Worm (Caenorhabditis elegans): Measurements from ENCODE around the gene Y38E10A.35.
"Not testable (repeated sequence)": the region's sequence is repeated elsewhere in the genome, so short reads cannot be mapped to it uniquely, and the experiment has no call there.

Y38E10A.35 gene

DNA sequence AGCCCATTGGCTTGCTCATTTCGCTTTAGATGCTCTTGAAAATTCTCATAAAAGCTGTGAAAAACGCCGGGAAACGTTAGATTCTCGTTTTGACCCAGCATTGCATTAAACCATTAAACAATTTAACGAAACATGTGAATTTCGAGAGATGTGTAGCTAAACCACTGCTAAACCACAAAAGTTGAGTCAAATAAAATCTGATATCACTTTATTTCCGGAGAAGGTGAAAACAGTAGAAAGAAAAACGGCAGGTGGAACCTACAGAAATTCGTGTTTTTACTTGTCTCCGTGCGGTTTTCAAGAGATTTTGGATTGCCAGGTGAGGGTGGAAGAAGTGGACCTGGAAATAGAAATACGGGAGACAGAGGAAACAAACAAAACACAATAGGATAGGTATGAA, 28.1 kb downstream of the Y38E10A.35 start, which contains the start of gene F49C5.9:
Gene F49C5.9, minus strand, starts transcription at position 101 of the 400 bp plus-strand sequence.
- no peak for TF ChIP-seq nhr-20 (tag; optimal IDR thresholded peaks at IDR 0.05)

DNA sequence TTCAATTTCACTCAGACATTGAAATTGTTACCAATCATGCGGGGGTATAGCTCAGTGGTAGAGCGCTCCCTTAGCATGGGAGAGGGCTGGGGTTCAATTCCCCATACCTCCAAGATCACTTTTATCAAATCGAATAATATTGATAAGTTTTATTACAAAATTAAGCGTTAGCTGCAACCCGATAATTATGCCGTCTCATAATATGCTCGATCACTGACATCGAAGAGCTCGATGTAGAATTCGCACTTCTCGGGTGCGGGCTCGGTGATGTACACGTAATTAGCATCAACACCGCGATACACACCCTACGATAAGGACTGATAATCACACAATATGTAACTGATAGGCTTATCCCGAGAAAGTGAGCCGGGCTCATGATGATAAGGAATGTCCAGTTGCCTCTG, 30.1 kb downstream of the Y38E10A.35 start:
- TF ChIP-seq hlh-4 (tag; optimal IDR thresholded peaks at IDR 0.05) (no peak), elt-2 (tag; optimal IDR thresholded peaks at IDR 0.05) (peak; percentile 56), nhr-76 (tag; optimal IDR thresholded peaks at IDR 0.05) (no peak), unc-130 (tag; optimal IDR thresholded peaks at IDR 0.05) (no peak)

DNA sequence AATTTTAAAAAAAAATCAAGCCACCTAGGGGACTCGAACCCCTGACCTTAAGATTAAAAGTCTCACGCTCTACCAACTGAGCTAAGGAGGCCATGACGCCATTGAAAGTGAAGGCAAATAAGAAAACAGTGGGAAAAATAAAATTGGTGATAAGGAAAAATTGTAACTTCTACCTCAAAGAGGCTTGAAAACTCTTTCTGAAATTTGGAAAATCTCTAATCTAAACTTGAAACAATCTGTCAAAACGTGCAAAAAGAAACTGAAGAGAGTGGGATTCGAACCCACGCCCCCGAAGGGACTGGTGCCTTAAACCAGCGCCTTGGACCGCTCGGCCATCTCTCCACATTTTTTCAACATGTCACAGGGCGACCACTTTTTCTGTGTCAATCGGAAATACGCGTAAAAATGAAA, 31.0 kb downstream of the Y38E10A.35 start:
- TF ChIP-seq elt-2 (tag; optimal IDR thresholded peaks at IDR 0.05) (peak; percentile 24), lin-35 (GFP tag; optimal IDR thresholded peaks at IDR 0.05) (peak in 1 of 2 experiments; percentile 31), C16A3.4 (tag; optimal IDR thresholded peaks at IDR 0.05) (peak; percentile 7), efl-1 (optimal IDR thresholded peaks at IDR 0.05) (peak in 1 of 2 experiments; percentile 2), efl-1 (GFP tag; optimal IDR thresholded peaks at IDR 0.05 in 1 of 2) (peak in 1 of 2 experiments; percentile 82), nhr-47 (tag; optimal IDR thresholded peaks at IDR 0.05) (peak; percentile 15), nhr-19 (GFP tag; conservative IDR thresholded peaks at IDR 0.05) (0 out of 2 replicates have a peak, but pooled peaks have one; percentile 11), nhr-71 (tag; optimal IDR thresholded peaks at IDR 0.05) (peak; percentile 31), nhr-90 (tag; optimal IDR thresholded peaks at IDR 0.05; ENCODE audit: poor library complexity) (peak; percentile 68), snu-23 (GFP tag; optimal IDR thresholded peaks at IDR 0.05) (peak; percentile 18)

DNA sequence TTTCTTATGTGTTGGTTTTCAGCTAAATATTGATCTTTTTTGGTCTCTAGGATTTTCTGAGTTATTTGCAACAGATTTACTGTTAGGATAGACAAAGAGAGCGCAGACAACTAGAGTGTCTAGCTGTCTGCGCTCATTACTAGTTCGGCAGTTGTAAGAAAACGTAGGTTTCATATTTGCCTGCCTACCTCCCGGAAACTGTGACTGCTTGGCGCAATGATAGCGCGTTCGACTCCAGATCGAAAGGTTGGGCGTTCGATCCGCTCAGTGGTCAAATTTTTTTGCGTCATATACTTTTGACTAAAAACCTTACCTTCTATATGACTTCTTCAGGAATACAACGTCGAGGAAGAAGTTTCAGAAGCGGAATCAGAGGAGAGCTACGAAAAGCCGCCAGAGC, 33.3 kb downstream of the Y38E10A.35 start:
- TF ChIP-seq hlh-4 (tag; optimal IDR thresholded peaks at IDR 0.05): no peak
- no peak for TF ChIP-seq irx-1 (tag; optimal IDR thresholded peaks at IDR 0.05)
- TF ChIP-seq tbx-2 (tag; optimal IDR thresholded peaks at IDR 0.05): no peak
- no peak for TF ChIP-seq tlp-1 (tag; optimal IDR thresholded peaks at IDR 0.05)
- TF ChIP-seq nhr-19 (GFP tag; conservative IDR thresholded peaks at IDR 0.05): no peak
- no peak for TF ChIP-seq ztf-4 (tag; optimal IDR thresholded peaks at IDR 0.05)
- no peak for TF ChIP-seq nhr-84 (tag; optimal IDR thresholded peaks at IDR 0.05)
- TF ChIP-seq ceh-8 (GFP tag; optimal IDR thresholded peaks at IDR 0.05): no peak

DNA sequence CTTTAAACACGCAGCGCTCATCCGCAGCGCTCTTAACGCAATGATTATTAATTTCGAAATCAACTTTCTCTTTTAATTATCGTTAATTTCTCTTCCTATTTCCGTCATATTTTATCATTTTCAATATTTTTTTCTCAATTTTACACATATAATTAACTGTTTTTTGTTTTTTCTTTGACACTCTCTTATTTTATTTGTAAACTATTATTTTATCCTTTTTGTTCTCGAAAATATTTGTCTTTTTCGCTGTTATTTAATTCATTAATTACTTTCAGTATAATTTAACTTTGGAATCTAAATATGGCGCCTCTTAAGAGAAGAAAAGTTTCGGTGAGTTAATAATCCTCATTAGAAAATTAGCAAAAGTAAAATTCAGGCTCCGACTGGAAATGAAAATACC, 36.5 kb downstream of the Y38E10A.35 start, which contains the start of gene F49C5.3:
Gene F49C5.3, plus strand, starts transcription at position 301 of the 400 bp plus-strand sequence.
- not testable (repeated sequence) for TF ChIP-seq ztf-11, irx-1, ceh-82 (tag; optimal IDR thresholded peaks at IDR 0.05)

- TF ChIP-seq tlp-1 (tag; optimal IDR thresholded peaks at IDR 0.05) (no peak), dsc-1 (tag; optimal IDR thresholded peaks at IDR 0.05) (peak; percentile 64)
These were observed 37.3 kb downstream of the Y38E10A.35 start, which contains the start of gene nimk-1 for ce11 chrII:12535297-12535803. Gene nimk-1 (plus strand): TSS chrII:12535753.

- no peak for TF ChIP-seq C16A3.4 (tag; optimal IDR thresholded peaks at IDR 0.05)
- TF ChIP-seq nhr-76 (tag; optimal IDR thresholded peaks at IDR 0.05): no peak
- no peak for TF ChIP-seq snu-23 (GFP tag; optimal IDR thresholded peaks at IDR 0.05)
- TF ChIP-seq tlp-1 (tag; optimal IDR thresholded peaks at IDR 0.05): no peak
- no peak for TF ChIP-seq nhr-90 (tag; optimal IDR thresholded peaks at IDR 0.05; ENCODE audit: poor library complexity)
- no peak for TF ChIP-seq C04F5.9 (tag; optimal IDR thresholded peaks at IDR 0.05)
- no peak for TF ChIP-seq ceh-63 (GFP tag; optimal IDR thresholded peaks at IDR 0.05)
- TF ChIP-seq irx-1 (tag; optimal IDR thresholded peaks at IDR 0.05): no peak
- no peak for TF ChIP-seq skn-1 (tag; optimal IDR thresholded peaks at IDR 0.05)
- no peak for TF ChIP-seq egl-13 (tag; optimal IDR thresholded peaks at IDR 0.05)
- TF ChIP-seq elt-3 (tag; optimal IDR thresholded peaks at IDR 0.05): no peak
- TF ChIP-seq jun-1 (tag; optimal IDR thresholded peaks at IDR 0.05): no peak
- no peak for TF ChIP-seq elt-2 (tag; optimal IDR thresholded peaks at IDR 0.05)
- TF ChIP-seq mdl-1 (tag; optimal IDR thresholded peaks at IDR 0.05): no peak
- no peak for TF ChIP-seq Y116A8C.19 (tag; optimal IDR thresholded peaks at IDR 0.05; ENCODE audit: borderline replicate concordance)
- TF ChIP-seq efl-3 (GFP tag; optimal IDR thresholded peaks at IDR 0.05): no peak
These were observed 41.7 kb downstream of the Y38E10A.35 start, which contains the start of gene srx-120 for ce11 chrII:12530958-12531357. Gene srx-120 (plus strand): TSS chrII:12531258.
